Fruit fly (Drosophila melanogaster): ENCODE results near the gene CLIP-190.

CLIP-190 gene

dm6 chr2L:17381616-17382015 lies 2.9 kb upstream of the CLIP-190 start:
- TF ChIP-seq CG8159 (tag; optimal IDR thresholded peaks at IDR 0.05) (no peak), Ets98B (GFP tag; IDR thresholded peaks at IDR 0.05) (no peak), CG14655 (GFP tag; optimal IDR thresholded peaks at IDR 0.05) (no peak), CG8301 (tag; optimal IDR thresholded peaks at IDR 0.05) (no peak), fd96Ca (GFP tag; IDR thresholded peaks at IDR 0.05) (no peak), rn (GFP tag; IDR thresholded peaks at IDR 0.05) (no peak), CG9948 (tag; optimal IDR thresholded peaks at IDR 0.05) (no peak), Snoo (tag; optimal IDR thresholded peaks at IDR 0.05) (no peak), CG34367 (tag; optimal IDR thresholded peaks at IDR 0.05) (no peak), CG15710 (tag; optimal IDR thresholded peaks at IDR 0.05) (no peak), CG10348 (GFP tag; IDR thresholded peaks at IDR 0.05) (no peak), CG13204 (GFP tag; optimal IDR thresholded peaks at IDR 0.05) (no peak), CG4496 (GFP tag; IDR thresholded peaks at IDR 0.05) (no peak), CG17806 (tag; optimal IDR thresholded peaks at IDR 0.05) (no peak), Pif1B (GFP tag; optimal IDR thresholded peaks at IDR 0.05) (no peak)

DNA sequence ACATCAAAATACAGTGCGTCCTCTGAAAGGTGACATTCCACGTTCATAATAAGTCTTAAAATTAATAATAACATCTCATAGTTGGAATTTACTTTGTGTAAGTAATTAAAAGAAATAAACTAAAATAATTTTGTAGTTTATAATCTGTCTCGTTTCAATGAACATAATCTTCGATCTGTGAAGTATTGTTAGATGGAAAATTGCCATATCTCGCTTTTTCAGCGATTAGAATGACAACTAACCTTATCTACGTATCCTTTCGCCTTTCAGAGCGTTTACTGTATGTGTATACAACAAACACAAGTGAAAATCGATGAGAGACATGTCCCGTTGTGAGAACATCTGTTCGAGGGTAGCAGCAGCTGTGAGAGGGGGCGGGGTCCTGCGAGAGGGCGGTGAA lies 2.2 kb upstream of the CLIP-190 start:
- TF ChIP-seq CG14655 (GFP tag; optimal IDR thresholded peaks at IDR 0.05) (peak; percentile 53), D1 (tag; optimal IDR thresholded peaks at IDR 0.05) (peak; percentile 11), CG8159 (tag; optimal IDR thresholded peaks at IDR 0.05) (peak; percentile 42), Snoo (tag; optimal IDR thresholded peaks at IDR 0.05) (no peak), CG8301 (tag; optimal IDR thresholded peaks at IDR 0.05) (peak; percentile 34), CG17806 (tag; optimal IDR thresholded peaks at IDR 0.05) (peak; percentile 16), Pif1A (GFP tag; optimal IDR thresholded peaks at IDR 0.05) (peak; percentile 4), Ets98B (GFP tag; IDR thresholded peaks at IDR 0.05) (no peak), CG9948 (tag; optimal IDR thresholded peaks at IDR 0.05) (peak; percentile 29), CG15710 (tag; optimal IDR thresholded peaks at IDR 0.05) (peak; percentile 47)

DNA sequence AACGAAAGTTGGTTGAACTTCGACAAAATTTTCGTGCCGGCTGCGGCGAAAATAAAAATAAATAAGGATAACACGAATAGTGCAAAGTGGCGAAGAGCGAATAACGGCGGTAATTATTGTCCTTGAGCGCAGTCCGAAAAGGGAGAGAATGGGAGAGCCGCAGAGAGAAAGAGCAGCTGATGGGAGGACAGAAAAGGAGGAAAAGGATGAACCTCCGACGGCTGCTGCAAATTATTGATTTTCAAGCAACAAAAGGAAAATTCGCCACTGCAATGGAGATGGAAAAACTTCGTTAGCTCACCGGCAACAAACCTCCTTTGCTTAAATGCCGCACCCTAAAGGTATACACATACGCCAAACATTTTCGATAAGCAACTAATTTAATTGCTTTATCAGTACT lies 1.7 kb upstream of the CLIP-190 start:
- TF ChIP-seq gl (tag; optimal IDR thresholded peaks at IDR 0.05) (no peak), D1 (tag; optimal IDR thresholded peaks at IDR 0.05) (no peak), CG8301 (tag; optimal IDR thresholded peaks at IDR 0.05) (no peak), fd96Ca (GFP tag; IDR thresholded peaks at IDR 0.05) (no peak), CG15710 (tag; optimal IDR thresholded peaks at IDR 0.05) (no peak), EcR (GFP tag; optimal IDR thresholded peaks at IDR 0.05) (no peak)

DNA sequence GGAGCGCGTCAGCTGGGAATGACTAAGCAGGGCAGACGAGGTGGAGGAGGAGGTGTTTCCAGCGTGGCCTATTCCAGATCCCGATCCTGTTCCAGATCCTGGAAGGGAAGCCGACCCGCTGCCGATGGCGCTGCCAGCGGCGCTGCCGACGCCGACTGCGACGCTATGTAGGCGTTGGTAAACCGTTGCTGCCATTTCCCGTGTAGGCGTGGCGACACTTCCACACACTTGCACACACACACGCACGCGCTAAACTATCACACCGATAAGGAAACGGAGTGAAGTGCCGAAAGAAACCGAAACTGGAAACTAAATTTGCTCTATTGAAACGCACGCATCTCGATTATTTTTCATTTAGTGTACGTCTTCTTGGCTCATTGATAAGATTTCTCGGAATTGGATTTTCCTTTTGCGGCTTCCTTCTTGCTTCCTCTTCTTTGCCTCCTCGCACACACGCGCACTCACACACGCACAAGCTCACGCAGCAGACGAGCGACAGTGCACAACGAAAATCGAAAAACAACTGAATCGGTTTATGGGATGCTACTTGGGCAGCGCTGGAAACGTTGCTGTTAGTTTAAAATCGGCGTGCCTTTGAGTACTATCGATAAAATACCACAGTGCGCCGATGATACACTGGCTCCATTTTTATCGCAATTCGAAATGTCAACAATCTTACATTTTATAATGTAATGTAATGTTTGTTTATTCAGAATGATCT lies 752 bp upstream of the CLIP-190 start, which contains the start of gene Lrch:
Lrch (minus strand) TSS at position 528 of the 721 bp plus-strand sequence.
- TF ChIP-seq CG13204 (GFP tag; optimal IDR thresholded peaks at IDR 0.05) (no peak), CG15710 (tag; optimal IDR thresholded peaks at IDR 0.05) (no peak), CG32121 (GFP tag; IDR thresholded peaks at IDR 0.05) (no peak), CG8159 (tag; optimal IDR thresholded peaks at IDR 0.05) (no peak), rn (GFP tag; IDR thresholded peaks at IDR 0.05) (no peak), CG34367 (tag; optimal IDR thresholded peaks at IDR 0.05) (no peak), CG8301 (tag; optimal IDR thresholded peaks at IDR 0.05) (no peak), fd96Ca (GFP tag; IDR thresholded peaks at IDR 0.05) (no peak; the same call in 2 of the 3 replicates), Pif1A (GFP tag; optimal IDR thresholded peaks at IDR 0.05) (no peak), CG9948 (tag; optimal IDR thresholded peaks at IDR 0.05) (no peak), CG12605 (GFP tag; IDR thresholded peaks at IDR 0.05) (0 out of 2 replicates have a peak, but pooled peaks have one; percentile 24), Pif1B (GFP tag; optimal IDR thresholded peaks at IDR 0.05) (peak; percentile 25), Ets98B (GFP tag; IDR thresholded peaks at IDR 0.05) (peak; percentile 35; the same call in 1 of the 2 replicates), CG14655 (GFP tag; optimal IDR thresholded peaks at IDR 0.05) (no peak), CG4496 (GFP tag; IDR thresholded peaks at IDR 0.05) (peak; percentile 11; the same call in 1 of the 3 replicates), Snoo (tag; optimal IDR thresholded peaks at IDR 0.05) (no peak), gl (tag; optimal IDR thresholded peaks at IDR 0.05) (peak; percentile 28), CG17806 (tag; optimal IDR thresholded peaks at IDR 0.05) (no peak), CG10348 (GFP tag; IDR thresholded peaks at IDR 0.05) (no peak), EcR (GFP tag; optimal IDR thresholded peaks at IDR 0.05) (peak; percentile 22), D1 (tag; optimal IDR thresholded peaks at IDR 0.05) (no peak)

- peak; percentile 84 for TF ChIP-seq CG32121 (GFP tag; IDR thresholded peaks at IDR 0.05)
- peak; percentile 88 for TF ChIP-seq CG8301 (tag; optimal IDR thresholded peaks at IDR 0.05)
- TF ChIP-seq CG17806 (tag; optimal IDR thresholded peaks at IDR 0.05): peak; percentile 96
- peak; percentile 95 for TF ChIP-seq CG14655 (GFP tag; optimal IDR thresholded peaks at IDR 0.05)
- TF ChIP-seq CG15710 (tag; optimal IDR thresholded peaks at IDR 0.05): peak; percentile 97
- peak; percentile 78 for TF ChIP-seq rn (GFP tag; IDR thresholded peaks at IDR 0.05)
- peak; percentile 61 for TF ChIP-seq EcR (GFP tag; optimal IDR thresholded peaks at IDR 0.05)
- peak; percentile 94 for TF ChIP-seq Snoo (tag; optimal IDR thresholded peaks at IDR 0.05)
- peak; percentile 96 for TF ChIP-seq Pif1B (GFP tag; optimal IDR thresholded peaks at IDR 0.05)
- peak; percentile 98 for TF ChIP-seq D1 (tag; optimal IDR thresholded peaks at IDR 0.05)
- peak; percentile 99 for TF ChIP-seq CG13204 (GFP tag; optimal IDR thresholded peaks at IDR 0.05)
- peak; percentile 100 for TF ChIP-seq gl (tag; optimal IDR thresholded peaks at IDR 0.05)
- peak; percentile 99 for TF ChIP-seq CG34367 (tag; optimal IDR thresholded peaks at IDR 0.05)
- TF ChIP-seq CG8159 (tag; optimal IDR thresholded peaks at IDR 0.05): peak; percentile 96
- TF ChIP-seq Pif1A (GFP tag; optimal IDR thresholded peaks at IDR 0.05): peak; percentile 96
- no peak for TF ChIP-seq CG10348 (GFP tag; IDR thresholded peaks at IDR 0.05)
- TF ChIP-seq CG4496 (GFP tag; IDR thresholded peaks at IDR 0.05): peak; percentile 95
- TF ChIP-seq CG9948 (tag; optimal IDR thresholded peaks at IDR 0.05): peak; percentile 94
- TF ChIP-seq fd96Ca (GFP tag; IDR thresholded peaks at IDR 0.05): no peak; the same call in 1 of the 3 replicates
- peak; percentile 87 for TF ChIP-seq Ets98B (GFP tag; IDR thresholded peaks at IDR 0.05)
- peak; percentile 98 for TF ChIP-seq CG12605 (GFP tag; IDR thresholded peaks at IDR 0.05)
These were observed 675 bp downstream of the CLIP-190 start for dm6 chr2L:17385221-17385529.

Measured in whole organism, pupa.